Worm (Caenorhabditis elegans): ENCODE results near the gene ZC239.17.

ZC239.17 gene

ce11 chrII:3215762-3216161, 9.9 kb downstream of the ZC239.17 start, which contains the start of gene ZC239.3:
Gene ZC239.3 (plus strand): TSS chrII:3216062.
- TF ChIP-seq xbp-1 (tag; optimal IDR thresholded peaks at IDR 0.05), result peak; percentile 23

ce11 chrII:3213898-3214297, 11.8 kb downstream of the ZC239.17 start, which contains the start of gene ZC239.4:
Gene ZC239.4 (plus strand): TSS chrII:3214198.
- TF ChIP-seq pag-3 (tag; optimal IDR thresholded peaks at IDR 0.05; ENCODE audit: borderline replicate concordance, insufficient read depth) (no peak), lin-13 (GFP tag; optimal IDR thresholded peaks at IDR 0.05) (no peak), nhr-76 (tag; optimal IDR thresholded peaks at IDR 0.05) (no peak), unc-86 (tag; optimal IDR thresholded peaks at IDR 0.05) (no peak), mab-9 (GFP tag; IDR thresholded peaks at IDR 0.05) (no peak), nhr-19 (GFP tag; conservative IDR thresholded peaks at IDR 0.05) (no peak), fkh-4 (tag; optimal IDR thresholded peaks at IDR 0.05; ENCODE audit: borderline replicate concordance) (no peak), irx-1 (tag; optimal IDR thresholded peaks at IDR 0.05) (no peak), hlh-4 (tag; optimal IDR thresholded peaks at IDR 0.05) (no peak), hlh-17 (GFP tag; optimal IDR thresholded peaks at IDR 0.05; ENCODE audit: borderline replicate concordance) (no peak), mdl-1 (tag; optimal IDR thresholded peaks at IDR 0.05) (no peak), dpl-1 (GFP tag; optimal IDR thresholded peaks at IDR 0.05) (no peak), sox-4 (tag; optimal IDR thresholded peaks at IDR 0.05) (no peak)

- TF ChIP-seq tlp-1 (tag; optimal IDR thresholded peaks at IDR 0.05), result no peak
- TF ChIP-seq blmp-1 (tag; optimal IDR thresholded peaks at IDR 0.05), result no peak
- no peak for TF ChIP-seq dsc-1 (tag; optimal IDR thresholded peaks at IDR 0.05)
- no peak for TF ChIP-seq nhr-71 (tag; optimal IDR thresholded peaks at IDR 0.05)
- no peak for TF ChIP-seq irx-1 (tag; optimal IDR thresholded peaks at IDR 0.05)
- TF ChIP-seq nhr-12 (tag; optimal IDR thresholded peaks at IDR 0.05), result no peak
Observed at ce11 chrII:3210365-3210764, 15.3 kb downstream of the ZC239.17 start, which contains the start of gene ZC239.5. Gene ZC239.5 (plus strand): TSS chrII:3210665.

DNA sequence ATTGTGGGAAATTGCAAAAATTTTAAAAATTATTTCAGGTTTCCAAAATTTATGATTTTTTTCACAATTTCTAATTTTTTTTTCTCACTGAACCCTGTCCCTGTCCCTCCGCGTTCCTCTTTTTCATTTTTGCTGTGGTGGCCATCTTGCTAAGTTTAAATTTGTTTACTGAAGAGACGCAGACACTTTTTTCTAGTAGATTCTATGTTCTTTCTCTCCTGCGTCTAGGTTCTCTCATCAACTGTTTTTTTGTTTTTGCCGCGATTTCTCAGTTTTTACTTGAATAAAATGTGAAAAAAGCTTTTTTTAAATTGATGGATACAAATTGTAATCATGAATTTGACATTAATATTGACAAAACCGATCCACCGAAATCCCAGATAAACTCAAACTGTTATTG, 16.4 kb downstream of the ZC239.17 start, which contains the start of gene ZC239.6:
Gene ZC239.6, plus strand, starts transcription at position 381 of the 400 bp plus-strand sequence.
- peak; percentile 50 for TF ChIP-seq nhr-20 (tag; optimal IDR thresholded peaks at IDR 0.05)
- TF ChIP-seq snu-23 (GFP tag; optimal IDR thresholded peaks at IDR 0.05), result peak; percentile 68
- no peak for TF ChIP-seq fkh-10 (GFP tag; optimal IDR thresholded peaks at IDR 0.05)
- no peak for TF ChIP-seq lin-13 (GFP tag; optimal IDR thresholded peaks at IDR 0.05)
- peak in 1 of 3 experiments; percentile 5 for TF ChIP-seq ceh-82 (tag; optimal IDR thresholded peaks at IDR 0.05)
- TF ChIP-seq zag-1 (tag; optimal IDR thresholded peaks at IDR 0.05), result no peak
- TF ChIP-seq snpc-4 (tag; optimal IDR thresholded peaks at IDR 0.05), result no peak
- TF ChIP-seq Y116A8C.19 (tag; optimal IDR thresholded peaks at IDR 0.05; ENCODE audit: borderline replicate concordance), result no peak
- TF ChIP-seq blmp-1 (tag; optimal IDR thresholded peaks at IDR 0.05), result peak; percentile 17
- no peak for TF ChIP-seq nhr-76 (tag; optimal IDR thresholded peaks at IDR 0.05)
- peak; percentile 27 for TF ChIP-seq mep-1 (tag; optimal IDR thresholded peaks at IDR 0.05)
- TF ChIP-seq lsy-2 (tag; optimal IDR thresholded peaks at IDR 0.05), result peak; percentile 23 to 51
- no peak for TF ChIP-seq unc-62 (GFP tag; optimal IDR thresholded peaks at IDR 0.05)
- peak; percentile 53 for TF ChIP-seq rnt-1 (tag; optimal IDR thresholded peaks at IDR 0.05)
- TF ChIP-seq grh-1 (GFP tag; IDR thresholded peaks at IDR 0.05), result no peak
- TF ChIP-seq lin-35 (GFP tag; optimal IDR thresholded peaks at IDR 0.05), result peak in 1 of 2 experiments; percentile 8
- peak in 2 of 3 experiments; percentile 4 to 42 for TF ChIP-seq dpl-1 (GFP tag; optimal IDR thresholded peaks at IDR 0.05)
- no peak for TF ChIP-seq isw-1 (GFP tag; IDR thresholded peaks at IDR 0.05)
- TF ChIP-seq C04F5.9 (tag; optimal IDR thresholded peaks at IDR 0.05), result no peak
- TF ChIP-seq lin-39 (tag; optimal IDR thresholded peaks at IDR 0.05), result no peak
- peak; percentile 16 for TF ChIP-seq xbp-1 (tag; optimal IDR thresholded peaks at IDR 0.05)
- no peak for TF ChIP-seq elt-3 (tag; optimal IDR thresholded peaks at IDR 0.05)
- TF ChIP-seq unc-98 (GFP tag; IDR thresholded peaks at IDR 0.05), result no peak
- peak; percentile 39 to 42 for TF ChIP-seq efl-1 (optimal IDR thresholded peaks at IDR 0.05)
- TF ChIP-seq efl-1 (GFP tag; optimal IDR thresholded peaks at IDR 0.05 in 1 of 2), result peak; percentile 41 to 84
- TF ChIP-seq mdl-1 (tag; optimal IDR thresholded peaks at IDR 0.05), result no peak
- no peak for TF ChIP-seq nhr-11 (tag; optimal IDR thresholded peaks at IDR 0.05)
- TF ChIP-seq mef-2 (tag; optimal IDR thresholded peaks at IDR 0.05), result no peak
- no peak for TF ChIP-seq aly-2 (tag; optimal IDR thresholded peaks at IDR 0.05)
- TF ChIP-seq lin-14 (GFP tag; optimal IDR thresholded peaks at IDR 0.05), result peak; percentile 69
- no peak for TF ChIP-seq lin-15B (tag; optimal IDR thresholded peaks at IDR 0.05)
- no peak for TF ChIP-seq hpl-2 (GFP tag; optimal IDR thresholded peaks at IDR 0.05)
- no peak for TF ChIP-seq nhr-84 (tag; optimal IDR thresholded peaks at IDR 0.05)
- peak; percentile 43 for TF ChIP-seq swsn-7 (tag; optimal IDR thresholded peaks at IDR 0.05)
